Comparison of ENCODE assay signal across 2 fruit fly cellular contexts in genomic region chr2L:11182148-11182593, dm6.
TF ChIP-seq lines count a peak whose summit lies in the region.

No protein-coding gene starts in this region.

TF ChIP-seq in whole organism, embryonic, 481 proteins besides CTCF, POLR2A, EP300 and RAD21 (continued from another document):
- no peak for TF ChIP-seq HLH3B (GFP tag; IDR thresholded peaks at IDR 0.05; lab: Robert Waterston, UW)
- TF ChIP-seq CG16779 (GFP tag; IDR thresholded peaks at IDR 0.05; lab: Robert Waterston, UW): no peak
- no peak for TF ChIP-seq CG12942 (GFP tag; optimal IDR thresholded peaks at IDR 0.05; lab: Kevin White, UChicago)
- no peak for TF ChIP-seq ewg (GFP tag; optimal IDR thresholded peaks at IDR 0.05; lab: Kevin White, UChicago)
- no peak for TF ChIP-seq CG10431 (GFP tag; optimal IDR thresholded peaks at IDR 0.05; lab: Kevin White, UChicago)

TF ChIP-seq in whole organism, prepupa, 60 proteins besides CTCF, POLR2A, EP300 and RAD21 (continued from another document):
- TF ChIP-seq Gug (GFP tag; IDR thresholded peaks at IDR 0.05; lab: Robert Waterston, UW): no peak
- peak; percentile 24 for TF ChIP-seq Sox14 (GFP tag; optimal IDR thresholded peaks at IDR 0.05; lab: Kevin White, UChicago)
- peak; percentile 89 for TF ChIP-seq Ets96B (tag; optimal IDR thresholded peaks at IDR 0.05; lab: Kevin White, UChicago)
- TF ChIP-seq net (GFP tag; optimal IDR thresholded peaks at IDR 0.05; lab: Kevin White, UChicago): peak; percentile 74
- TF ChIP-seq CG6163 (GFP tag; IDR thresholded peaks at IDR 0.05; lab: Robert Waterston, UW): peak; percentile 69
- peak; percentile 67 for TF ChIP-seq Sox15 (GFP tag; optimal IDR thresholded peaks at IDR 0.05; lab: Kevin White, UChicago)
- TF ChIP-seq Sox102F (GFP tag; optimal IDR thresholded peaks at IDR 0.05; lab: Kevin White, UChicago): peak; percentile 53
- TF ChIP-seq vri (GFP tag; optimal IDR thresholded peaks at IDR 0.05; lab: Kevin White, UChicago): no peak
- peak; percentile 82 for TF ChIP-seq CG10669 (GFP tag; optimal IDR thresholded peaks at IDR 0.05; lab: Kevin White, UChicago)
- peak; percentile 75 for TF ChIP-seq Blimp-1 (GFP tag; optimal IDR thresholded peaks at IDR 0.05; lab: Kevin White, UChicago)
- TF ChIP-seq cyc (GFP tag; optimal IDR thresholded peaks at IDR 0.05; lab: Kevin White, UChicago): peak; percentile 63
- TF ChIP-seq Eip93F (GFP tag; optimal IDR thresholded peaks at IDR 0.05; lab: Kevin White, UChicago): peak; percentile 40
- peak; percentile 32 for TF ChIP-seq CG4318 (GFP tag; optimal IDR thresholded peaks at IDR 0.05; lab: Kevin White, UChicago)
- no peak for TF ChIP-seq eg (GFP tag; IDR thresholded peaks at IDR 0.05; lab: Robert Waterston, UW)
- peak; percentile 91 for TF ChIP-seq CG8632 (GFP tag; optimal IDR thresholded peaks at IDR 0.05; lab: Kevin White, UChicago)
- peak; percentile 63 for TF ChIP-seq CG8319 (GFP tag; optimal IDR thresholded peaks at IDR 0.05; lab: Kevin White, UChicago)
- peak; percentile 63 for TF ChIP-seq lz (GFP tag; optimal IDR thresholded peaks at IDR 0.05; lab: Kevin White, UChicago)
- no peak for TF ChIP-seq CG1621 (tag; optimal IDR thresholded peaks at IDR 0.05; lab: Kevin White, UChicago)
- peak; percentile 87 for TF ChIP-seq spab (GFP tag; optimal IDR thresholded peaks at IDR 0.05; lab: Kevin White, UChicago)
- TF ChIP-seq Eip75B (GFP tag; optimal IDR thresholded peaks at IDR 0.05; lab: Kevin White, UChicago): peak; percentile 49
- TF ChIP-seq CG6808 (GFP tag; optimal IDR thresholded peaks at IDR 0.05; lab: Kevin White, UChicago): peak; percentile 90
- peak; percentile 80 for TF ChIP-seq OdsH (GFP tag; optimal IDR thresholded peaks at IDR 0.05; lab: Kevin White, UChicago)
- TF ChIP-seq salr (GFP tag; optimal IDR thresholded peaks at IDR 0.05; lab: Kevin White, UChicago): peak; percentile 36 to 84
- peak; percentile 19 for TF ChIP-seq Hr4 (GFP tag; optimal IDR thresholded peaks at IDR 0.05; lab: Kevin White, UChicago)
- peak; percentile 87 for TF ChIP-seq svp (GFP tag; lab: Kevin White, UChicago)
- peak; percentile 79 to 93 for TF ChIP-seq ss (GFP tag; optimal IDR thresholded peaks at IDR 0.05; lab: Kevin White, UChicago)
- TF ChIP-seq dac (GFP tag; optimal IDR thresholded peaks at IDR 0.05; lab: Kevin White, UChicago): no peak
- no peak for TF ChIP-seq fkh (GFP tag; optimal IDR thresholded peaks at IDR 0.05; lab: Kevin White, UChicago)
- peak; percentile 90 for TF ChIP-seq CG34406 (GFP tag; optimal IDR thresholded peaks at IDR 0.05; lab: Kevin White, UChicago)
- peak; percentile 66 for TF ChIP-seq Smox (GFP tag; optimal IDR thresholded peaks at IDR 0.05; lab: Kevin White, UChicago)
- peak; percentile 55 for TF ChIP-seq CG31627 (GFP tag; optimal IDR thresholded peaks at IDR 0.05; lab: Kevin White, UChicago)
- TF ChIP-seq Met (GFP tag; optimal IDR thresholded peaks at IDR 0.05; lab: Kevin White, UChicago): peak; percentile 76
- peak; percentile 81 for TF ChIP-seq achi (GFP tag; optimal IDR thresholded peaks at IDR 0.05; lab: Kevin White, UChicago)
- TF ChIP-seq CG32006 (GFP tag; optimal IDR thresholded peaks at IDR 0.05; lab: Kevin White, UChicago): peak; percentile 64
- peak; percentile 83 for TF ChIP-seq CG9139 (GFP tag; optimal IDR thresholded peaks at IDR 0.05; lab: Kevin White, UChicago)
- TF ChIP-seq CG11762 (GFP tag; optimal IDR thresholded peaks at IDR 0.05; lab: Kevin White, UChicago; ENCODE audit: insufficient read depth): peak; percentile 77
- TF ChIP-seq topi (GFP tag; optimal IDR thresholded peaks at IDR 0.05; lab: Kevin White, UChicago): peak; percentile 71
